Fruit fly (Drosophila melanogaster) whole organism, adult: ENCODE measurements around the gene Hayan.

Experiments used
- CG11617 ChIP-seq: fragments of 200-800 bp; sonication (Bioruptor generic); optimal IDR thresholded peaks from 2 replicates; lab custom pipeline; 2017; ENCODE audit warnings: mild to moderate bottlenecking, missing biosample characterization, missing genetic modification reagents, missing genetic modification characterization
- CG12768 ChIP-seq: fragments of 200-800 bp; sonication (Bioruptor generic); optimal IDR thresholded peaks from 2 replicates; lab custom pipeline; 2017; ENCODE audit warnings: missing biosample characterization, missing genetic modification characterization, mild to moderate bottlenecking, moderate library complexity, missing genetic modification reagents
- CG14711 ChIP-seq: fragments of 200-800 bp; sonication (Bioruptor generic); optimal IDR thresholded peaks from 2 replicates; lab custom pipeline; 2018; ENCODE audit warnings: missing biosample characterization, mild to moderate bottlenecking, missing genetic modification characterization, moderate library complexity
- CG1620 ChIP-seq: fragments of 200-800 bp; sonication (Bioruptor generic); optimal IDR thresholded peaks from 2 replicates; lab custom pipeline; 2016; ENCODE audit warnings: missing biosample characterization, missing genetic modification characterization
- CG33017 ChIP-seq: fragments of 200-800 bp; sonication (Bioruptor generic); optimal IDR thresholded peaks from 2 replicates; lab custom pipeline; 2018; ENCODE audit warnings: missing biosample characterization, mild to moderate bottlenecking, missing genetic modification characterization, moderate library complexity
- CG5204 ChIP-seq: fragments of 200-800 bp; sonication (Bioruptor generic); optimal IDR thresholded peaks from 2 replicates; lab custom pipeline; 2016; ENCODE audit warnings: missing biosample characterization, missing genetic modification characterization
- CG7045 ChIP-seq: fragments of 200-800 bp; sonication (Bioruptor generic); optimal IDR thresholded peaks from 2 replicates; lab custom pipeline; 2017; ENCODE audit warnings: missing biosample characterization, mild to moderate bottlenecking, missing genetic modification characterization
- CG7101 ChIP-seq: fragments of 200-800 bp; sonication (Bioruptor generic); optimal IDR thresholded peaks from 2 replicates; lab custom pipeline; 2018; ENCODE audit warnings: missing biosample characterization, mild to moderate bottlenecking, missing genetic modification characterization, moderate library complexity
- Clk ChIP-seq: fragments of 200-800 bp; sonication (Bioruptor generic); optimal IDR thresholded peaks from 2 replicates; lab custom pipeline; 2017; ENCODE audit warnings: missing biosample characterization, missing genetic modification characterization
- Crg-1 ChIP-seq: fragments of 200-800 bp; sonication (Bioruptor generic); optimal IDR thresholded peaks from 2 replicates; lab custom pipeline; 2016; ENCODE audit warnings: missing biosample characterization, missing genetic modification characterization
- Hr96 ChIP-seq: fragments of 200-800 bp; sonication (Bioruptor generic); optimal IDR thresholded peaks from 2 replicates; lab custom pipeline; 2016; ENCODE audit warnings: missing biosample characterization, missing genetic modification characterization
- Mnt ChIP-seq: fragments of 200-800 bp; sonication (Bioruptor generic); optimal IDR thresholded peaks from 2 replicates; lab custom pipeline; 2016; ENCODE audit warnings: missing biosample characterization, mild to moderate bottlenecking, missing genetic modification characterization
- bab1 ChIP-seq: fragments of 200-800 bp; sonication (Bioruptor generic); optimal IDR thresholded peaks from 3 replicates; lab custom pipeline; 2019; ENCODE audit warnings: missing biosample characterization, mild to moderate bottlenecking, missing genetic modification characterization, moderate library complexity
- cic ChIP-seq: fragments of 200-800 bp; sonication (Bioruptor generic); optimal IDR thresholded peaks from 2 replicates; lab custom pipeline; 2017; ENCODE audit warnings: missing biosample characterization, mild to moderate bottlenecking, missing genetic modification characterization, moderate library complexity
- cnc ChIP-seq, 2 experiments: fragments of >200 bp; optimal IDR thresholded peaks; 2 replicates each; lab custom pipeline; 2017
- kay ChIP-seq: fragments of 200-800 bp; sonication (Bioruptor generic); peaks from one replicate; lab custom pipeline; 2016; ENCODE audit warnings: missing biosample characterization, missing genetic modification characterization, borderline replicate concordance
- ovo ChIP-seq: fragments of 200-800 bp; sonication (Bioruptor generic); optimal IDR thresholded peaks from 2 replicates; lab custom pipeline; 2016; ENCODE audit warnings: missing biosample characterization, missing genetic modification characterization
- pad ChIP-seq: fragments of 200-800 bp; sonication (Bioruptor generic); optimal IDR thresholded peaks from 3 replicates; lab custom pipeline; 2017; ENCODE audit warnings: missing biosample characterization, missing genetic modification characterization, mild to moderate bottlenecking, moderate library complexity, missing genetic modification reagents
- tj ChIP-seq: fragments of 200-800 bp; sonication (Bioruptor generic); optimal IDR thresholded peaks from 3 replicates; lab custom pipeline; 2017; ENCODE audit warnings: missing biosample characterization, mild to moderate bottlenecking, missing genetic modification characterization, moderate library complexity
- toe ChIP-seq: fragments of 200-800 bp; sonication (Bioruptor generic); optimal IDR thresholded peaks from 2 replicates; lab custom pipeline; 2016; ENCODE audit warnings: missing biosample characterization, missing genetic modification characterization

Gene Hayan

dm6 chrX:18486356-18487059 lies 2.9 kb upstream of the Hayan start, which contains the start of gene psh:
psh (minus strand) TSS chrX:18486921.
- no peak for TF ChIP-seq CG5204
- peak; percentile 20 for TF ChIP-seq Mnt (GFP tag; lab: Kevin White, UChicago)
- TF ChIP-seq cic, result peak; percentile 42

- TF ChIP-seq bab1 (GFP tag; lab: Kevin White, UChicago), result no peak
- no peak for TF ChIP-seq CG5204
- TF ChIP-seq ovo, result no peak
- TF ChIP-seq CG14711, result no peak
- no peak for TF ChIP-seq pad (GFP tag; lab: Kevin White, UChicago)
- no peak for TF ChIP-seq CG11617 (GFP tag; lab: Kevin White, UChicago)
- TF ChIP-seq Hr96, result no peak
- TF ChIP-seq cnc (optimal IDR thresholded peaks at IDR 0.05; lab: Kevin White, UChicago), result no peak
- TF ChIP-seq kay, result no peak
- TF ChIP-seq CG7045 (GFP tag; lab: Kevin White, UChicago), result no peak
- no peak for TF ChIP-seq CG12768 (GFP tag; lab: Kevin White, UChicago)
- TF ChIP-seq CG33017 (tag; lab: Kevin White, UChicago), result no peak
These were observed 1.0 kb downstream of the Hayan start for dm6 chrX:18482537-18482936.

- no peak for TF ChIP-seq toe
- peak; percentile 29 for TF ChIP-seq CG14711
- peak; percentile 57 for TF ChIP-seq bab1 (GFP tag; lab: Kevin White, UChicago)
- peak; percentile 0 for TF ChIP-seq CG7101 (tag; lab: Kevin White, UChicago)
- TF ChIP-seq pad (GFP tag; lab: Kevin White, UChicago), result peak; percentile 15
- TF ChIP-seq CG12768 (GFP tag; lab: Kevin White, UChicago), result no peak
These were observed 4.1 kb downstream of the Hayan start, which contains the start of gene CG32547 for dm6 chrX:18479307-18480134. CG32547 (minus strand) TSS chrX:18479487.

dm6 chrX:18467881-18468280 lies 15.7 kb downstream of the Hayan start:
- no peak for TF ChIP-seq cic
- TF ChIP-seq CG14711, result no peak
- TF ChIP-seq CG1620 (GFP tag; lab: Kevin White, UChicago), result no peak
- TF ChIP-seq CG33017 (tag; lab: Kevin White, UChicago), result no peak
- TF ChIP-seq toe, result no peak
- no peak for TF ChIP-seq kay
- no peak for TF ChIP-seq Clk
- no peak for TF ChIP-seq Crg-1 (GFP tag; lab: Kevin White, UChicago)
- TF ChIP-seq CG12768 (GFP tag; lab: Kevin White, UChicago), result no peak
- TF ChIP-seq bab1 (GFP tag; lab: Kevin White, UChicago), result no peak
- TF ChIP-seq Hr96, result no peak
- TF ChIP-seq CG11617 (GFP tag; lab: Kevin White, UChicago), result no peak
- no peak for TF ChIP-seq pad (GFP tag; lab: Kevin White, UChicago)
- no peak for TF ChIP-seq CG7045 (GFP tag; lab: Kevin White, UChicago)

dm6 chrX:18460318-18460717 lies 23.3 kb downstream of the Hayan start, which contains the start of gene CG43843:
CG43843 (minus strand) TSS chrX:18460418.
- TF ChIP-seq pad (GFP tag; lab: Kevin White, UChicago) (no peak), ovo (no peak), kay (no peak), cnc (optimal IDR thresholded peaks at IDR 0.05; lab: Kevin White, UChicago) (no peak), cic (no peak), Mnt (GFP tag; lab: Kevin White, UChicago) (no peak), CG12768 (GFP tag; lab: Kevin White, UChicago) (no peak), CG14711 (no peak), CG1620 (GFP tag; lab: Kevin White, UChicago) (no peak), bab1 (GFP tag; lab: Kevin White, UChicago) (no peak), Hr96 (no peak), CG11617 (GFP tag; lab: Kevin White, UChicago) (no peak), CG7101 (tag; lab: Kevin White, UChicago) (no peak), Crg-1 (GFP tag; lab: Kevin White, UChicago) (no peak), CG5204 (no peak)

dm6 chrX:18452717-18453116 lies 30.9 kb downstream of the Hayan start:
- no peak for TF ChIP-seq CG11617 (GFP tag; lab: Kevin White, UChicago)
- no peak for TF ChIP-seq tj
- TF ChIP-seq CG7045 (GFP tag; lab: Kevin White, UChicago), result no peak
- no peak for TF ChIP-seq Clk
- no peak for TF ChIP-seq CG7101 (tag; lab: Kevin White, UChicago)
- no peak for TF ChIP-seq kay
- TF ChIP-seq CG12768 (GFP tag; lab: Kevin White, UChicago), result no peak
- no peak for TF ChIP-seq cnc (optimal IDR thresholded peaks at IDR 0.05; lab: Kevin White, UChicago)
- no peak for TF ChIP-seq cic
- no peak for TF ChIP-seq CG33017 (tag; lab: Kevin White, UChicago)
- TF ChIP-seq bab1 (GFP tag; lab: Kevin White, UChicago), result no peak
- no peak for TF ChIP-seq Crg-1 (GFP tag; lab: Kevin White, UChicago)
- no peak for TF ChIP-seq CG5204
- no peak for TF ChIP-seq Hr96
